Fruit fly (Drosophila melanogaster): ENCODE results near the gene RhoGAP15B.
A peak's percentile ranks its signal among the peaks of the same experiment; 100 is the strongest.

Gene RhoGAP15B

DNA sequence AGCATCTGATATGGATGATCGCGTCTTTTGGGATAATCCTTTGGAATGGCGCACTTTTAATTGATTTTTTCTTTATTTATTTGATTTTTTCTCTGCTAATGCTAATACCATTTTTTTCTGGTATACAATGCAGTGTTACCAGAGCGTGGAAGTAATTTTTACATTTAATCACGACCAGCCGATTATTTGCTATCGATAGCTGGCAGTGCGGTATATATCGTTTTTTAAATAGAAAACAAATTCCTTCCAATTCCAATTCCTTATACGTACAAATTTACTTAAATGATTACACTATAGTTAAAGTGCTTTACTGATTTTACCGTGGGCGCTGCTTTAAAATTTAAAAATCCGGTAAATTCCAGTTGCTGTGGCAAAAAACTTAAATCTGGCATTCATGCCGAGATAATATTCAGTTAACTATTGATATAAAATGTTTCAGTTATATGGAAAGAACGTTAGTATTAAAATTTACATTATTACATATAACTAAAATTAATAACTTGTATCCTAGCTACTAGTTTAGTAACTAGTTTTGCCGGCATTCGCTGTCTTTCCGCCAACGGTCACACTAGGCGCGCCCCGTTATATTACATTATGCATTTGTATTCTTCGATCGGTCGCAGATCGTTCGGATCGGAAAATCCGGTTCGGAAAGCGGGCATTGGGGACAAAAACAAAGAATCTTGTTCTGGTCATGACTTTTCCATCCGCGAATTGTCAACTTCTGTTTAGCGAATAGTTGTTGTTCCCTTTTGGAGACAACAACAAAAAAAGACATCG lies at the start of gene RhoGAP15B, which contains the start of gene CG13001 (continued):
- TF ChIP-seq bsh (GFP tag; optimal IDR thresholded peaks at IDR 0.05) = no peak
- peak; percentile 56 for TF ChIP-seq Dp (GFP tag; optimal IDR thresholded peaks at IDR 0.05)
- no peak for TF ChIP-seq CG7271 (tag; optimal IDR thresholded peaks at IDR 0.05)
- TF ChIP-seq Drgx (GFP tag; IDR thresholded peaks at IDR 0.05) = no peak
- TF ChIP-seq C15 (GFP tag; IDR thresholded peaks at IDR 0.05) = no peak
- no peak for TF ChIP-seq dimm (GFP tag; IDR thresholded peaks at IDR 0.05)
- TF ChIP-seq sd (tag; optimal IDR thresholded peaks at IDR 0.05) = no peak
- no peak for TF ChIP-seq dmrt11E (tag; optimal IDR thresholded peaks at IDR 0.05)
- TF ChIP-seq ttk (GFP tag; IDR thresholded peaks at IDR 0.05) = no peak
- no peak for TF ChIP-seq CG4854 (GFP tag; optimal IDR thresholded peaks at IDR 0.05)
- no peak for TF ChIP-seq trh (GFP tag; optimal IDR thresholded peaks at IDR 0.05)
- TF ChIP-seq CG8388 (GFP tag; optimal IDR thresholded peaks at IDR 0.05) = no peak
- no peak for TF ChIP-seq crc (GFP tag; optimal IDR thresholded peaks at IDR 0.05)
- no peak for TF ChIP-seq usp (GFP tag; optimal IDR thresholded peaks at IDR 0.05)
- no peak for TF ChIP-seq ranshi (GFP tag; IDR thresholded peaks at IDR 0.05)
- TF ChIP-seq CG2116 (GFP tag; optimal IDR thresholded peaks at IDR 0.05) = peak; percentile 36
- no peak for TF ChIP-seq Hr39 (optimal IDR thresholded peaks at IDR 0.05)
- TF ChIP-seq CG15514 (GFP tag; optimal IDR thresholded peaks at IDR 0.05) = peak; percentile 25
- TF ChIP-seq NC2β (GFP tag; optimal IDR thresholded peaks at IDR 0.05) = no peak
- TF ChIP-seq insv (GFP tag; optimal IDR thresholded peaks at IDR 0.05) = no peak
- no peak for TF ChIP-seq CG4820 (GFP tag; optimal IDR thresholded peaks at IDR 0.05)
- no peak for TF ChIP-seq CG13894 (tag; optimal IDR thresholded peaks at IDR 0.05)
- TF ChIP-seq CG8281 (tag; optimal IDR thresholded peaks at IDR 0.05) = no peak
- TF ChIP-seq CG12744 (GFP tag; optimal IDR thresholded peaks at IDR 0.05) = no peak
- no peak for TF ChIP-seq jigr1 (GFP tag; IDR thresholded peaks at IDR 0.05)
- no peak for TF ChIP-seq Sox100B (GFP tag; optimal IDR thresholded peaks at IDR 0.05)
- no peak for TF ChIP-seq ara (GFP tag; IDR thresholded peaks at IDR 0.05)
- TF ChIP-seq vvl (GFP tag; IDR thresholded peaks at IDR 0.05) = peak; percentile 32; the same call in 1 of the 2 replicates
- no peak for TF ChIP-seq CG9215 (GFP tag; IDR thresholded peaks at IDR 0.05)
- no peak for TF ChIP-seq CG10462 (GFP tag; optimal IDR thresholded peaks at IDR 0.05)
- TF ChIP-seq CG17361 (GFP tag; IDR thresholded peaks at IDR 0.05) = 0 out of 3 replicates have a peak, but pooled peaks have one; percentile 46
- no peak for TF ChIP-seq cwo (GFP tag; optimal IDR thresholded peaks at IDR 0.05)
- TF ChIP-seq CG9932 (GFP tag; IDR thresholded peaks at IDR 0.05) = no peak
- peak; percentile 16 for TF ChIP-seq CG10267 (tag; optimal IDR thresholded peaks at IDR 0.05)
- TF ChIP-seq da (GFP tag; optimal IDR thresholded peaks at IDR 0.05) = no peak
- TF ChIP-seq en (GFP tag; optimal IDR thresholded peaks at IDR 0.05) = no peak
- TF ChIP-seq gro (GFP tag; optimal IDR thresholded peaks at IDR 0.05) = no peak
- no peak for TF ChIP-seq CG1602 (GFP tag; optimal IDR thresholded peaks at IDR 0.05)
- TF ChIP-seq CG10147 (GFP tag; optimal IDR thresholded peaks at IDR 0.05) = no peak
- TF ChIP-seq Fer2 (tag; optimal IDR thresholded peaks at IDR 0.05) = no peak
- TF ChIP-seq gsb-n (tag; optimal IDR thresholded peaks at IDR 0.05) = no peak
- no peak for TF ChIP-seq Stat92E (GFP tag; optimal IDR thresholded peaks at IDR 0.05)
- no peak for TF ChIP-seq shn (GFP tag; optimal IDR thresholded peaks at IDR 0.05)
- TF ChIP-seq zen2 (GFP tag; IDR thresholded peaks at IDR 0.05; ENCODE audit: partially characterized antibody) = no peak
- TF ChIP-seq mirr (GFP tag; optimal IDR thresholded peaks at IDR 0.05) = no peak
- TF ChIP-seq Sin3A (optimal IDR thresholded peaks at IDR 0.05) = peak; percentile 17
- peak; percentile 16 for TF ChIP-seq phol (tag; optimal IDR thresholded peaks at IDR 0.05)
- TF ChIP-seq ase (GFP tag; IDR thresholded peaks at IDR 0.05) = no peak
- TF ChIP-seq CG31441 (GFP tag; IDR thresholded peaks at IDR 0.05) = no peak
- TF ChIP-seq CG16813 (GFP tag; IDR thresholded peaks at IDR 0.05; ENCODE audit: partially characterized antibody) = peak; percentile 80

All from whole organism, embryonic.